Worm (Caenorhabditis elegans): ENCODE results near the gene gnrr-5.
"Not testable (repeated sequence)": the region's sequence is repeated elsewhere in the genome, so short reads cannot be mapped to it uniquely, and the experiment has no call there.

Gene gnrr-5

DNA sequence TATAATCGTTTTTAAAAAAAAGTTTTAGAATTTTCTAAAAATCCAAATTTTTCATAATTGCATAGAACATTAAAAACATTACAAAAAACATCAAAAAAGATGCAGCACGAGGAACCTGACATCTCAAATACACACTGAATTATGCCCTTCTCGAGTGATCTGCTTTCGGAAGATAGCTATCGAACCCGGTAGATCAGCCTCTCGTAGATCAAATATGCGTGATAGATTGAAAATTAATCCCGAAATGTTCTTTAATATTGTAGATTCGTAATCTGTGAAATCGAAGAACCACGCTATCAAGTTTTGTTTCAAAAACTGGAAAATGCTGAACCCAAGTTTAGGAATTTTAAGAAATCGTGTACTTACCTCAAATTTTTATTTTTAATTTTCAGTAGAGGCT lies 27.3 kb upstream of the gnrr-5 start:
- no peak for TF ChIP-seq nhr-179 (tag; optimal IDR thresholded peaks at IDR 0.05)
- no peak for TF ChIP-seq lin-26 (GFP tag; IDR thresholded peaks at IDR 0.05)
- TF ChIP-seq ceh-27 (GFP tag; optimal IDR thresholded peaks at IDR 0.05) = no peak
- no peak for TF ChIP-seq ceh-40 (GFP tag; IDR thresholded peaks at IDR 0.05)
- TF ChIP-seq snpc-1.3 (tag; optimal IDR thresholded peaks at IDR 0.05; ENCODE audit: insufficient read depth) = no peak

DNA sequence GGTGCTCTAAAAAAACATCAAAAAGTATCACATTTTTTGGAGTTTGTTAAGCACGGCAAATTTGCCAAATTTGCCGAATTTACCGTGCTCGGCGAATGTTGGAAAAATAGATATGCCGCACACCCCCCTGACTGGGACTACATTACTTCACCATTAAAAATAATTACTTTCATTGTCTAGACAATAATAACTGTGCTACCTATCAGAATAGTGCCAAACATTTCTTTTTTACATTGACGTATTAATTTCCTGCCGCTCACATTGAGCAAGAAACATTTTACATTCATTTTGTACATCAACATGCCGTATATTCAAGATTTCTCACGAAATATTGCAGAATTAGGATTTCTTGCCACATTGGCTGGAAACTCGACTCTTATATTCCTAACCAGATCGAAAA lies 20.0 kb upstream of the gnrr-5 start, which contains the start of gene str-35:
Gene str-35 (plus strand): TSS at position 301 of the 400 bp plus-strand sequence.
- not testable (repeated sequence) for TF ChIP-seq nhr-80 (tag; optimal IDR thresholded peaks at IDR 0.05); gei-17 (GFP tag; optimal IDR thresholded peaks at IDR 0.05); lsl-1 (GFP tag; optimal IDR thresholded peaks at IDR 0.05)

DNA sequence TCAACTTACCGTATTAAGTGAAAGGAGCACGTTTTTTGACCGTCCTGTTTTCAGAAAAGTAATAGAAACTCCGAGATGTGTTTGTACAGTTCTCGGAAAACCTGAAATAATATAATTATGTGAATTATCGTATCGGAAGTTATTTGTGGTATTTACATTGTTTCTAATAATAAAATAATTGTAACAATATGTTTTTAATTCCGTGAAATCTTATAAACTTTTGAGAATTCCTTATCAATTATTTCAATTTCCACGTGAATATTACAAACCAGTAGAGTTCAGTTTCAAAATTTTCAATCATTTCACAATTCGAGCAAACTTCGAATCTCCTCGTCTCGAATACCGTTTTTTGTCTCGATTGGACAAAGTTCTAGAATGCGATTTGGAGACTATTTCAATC lies 16.5 kb upstream of the gnrr-5 start, which contains the start of gene T08H10.3:
Gene T08H10.3 (plus strand): TSS at position 301 of the 400 bp plus-strand sequence.
- TF ChIP-seq F55B11.4 (tag; optimal IDR thresholded peaks at IDR 0.05; ENCODE audit: borderline replicate concordance, insufficient read depth) (no peak), ceh-91 (GFP tag; IDR thresholded peaks at IDR 0.05) (no peak), bed-2 (GFP tag; IDR thresholded peaks at IDR 0.05) (no peak), tbx-9 (tag; optimal IDR thresholded peaks at IDR 0.05; ENCODE audit: borderline replicate concordance) (no peak), egl-44 (GFP tag; IDR thresholded peaks at IDR 0.05) (no peak), ZK185.1 (tag; optimal IDR thresholded peaks at IDR 0.05; ENCODE audit: poor library complexity, severe bottlenecking) (no peak), lsy-27 (tag; optimal IDR thresholded peaks at IDR 0.05; ENCODE audit: borderline replicate concordance, insufficient read depth) (no peak), repo-1 (tag; optimal IDR thresholded peaks at IDR 0.05) (no peak), mel-28 (tag; optimal IDR thresholded peaks at IDR 0.05; ENCODE audit: borderline replicate concordance) (no peak), ztf-18 (tag; optimal IDR thresholded peaks at IDR 0.05) (no peak)

DNA sequence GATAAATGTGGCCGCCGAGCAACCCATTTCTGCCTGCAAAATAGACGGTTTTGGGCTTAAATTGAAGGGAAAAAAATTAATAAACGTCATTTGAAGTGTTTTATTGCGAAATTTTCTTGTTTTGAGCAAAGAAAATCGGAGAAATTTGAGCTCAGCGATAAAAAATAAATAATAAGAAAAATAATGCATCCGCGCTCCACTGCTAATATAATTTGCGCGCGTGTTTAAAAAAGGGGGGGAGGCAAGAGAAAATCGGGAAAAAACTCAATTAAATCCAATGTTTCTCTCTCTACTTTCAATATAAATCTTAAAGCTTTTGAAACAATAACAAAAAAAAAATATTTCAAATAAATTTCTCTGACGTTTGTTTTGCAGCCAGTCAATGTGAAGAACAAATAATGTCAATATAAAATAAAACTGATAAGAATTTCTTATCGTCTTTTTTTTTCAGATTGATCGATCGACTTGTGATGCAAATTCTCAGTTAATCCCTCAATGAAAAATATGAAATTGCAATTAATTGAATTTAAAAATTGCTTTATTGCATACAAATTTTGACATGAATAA lies 3.9 kb downstream of the gnrr-5 start, which contains the start of gene rft-2:
Gene rft-2 (minus strand): TSS at position 41 of the 567 bp plus-strand sequence.
- no peak for TF ChIP-seq egrh-3 (GFP tag; IDR thresholded peaks at IDR 0.05)
- TF ChIP-seq aptf-2 (GFP tag; conservative IDR thresholded peaks at IDR 0.05) = no peak
- TF ChIP-seq cebp-1 (GFP tag; IDR thresholded peaks at IDR 0.05) = no peak
- TF ChIP-seq cebp-1 (tag; optimal IDR thresholded peaks at IDR 0.05) = peak; percentile 71
- TF ChIP-seq attf-6 (GFP tag; IDR thresholded peaks at IDR 0.05) = no peak
- TF ChIP-seq lin-40 (tag; optimal IDR thresholded peaks at IDR 0.05) = peak; percentile 42
- TF ChIP-seq F23B12.7 (tag; optimal IDR thresholded peaks at IDR 0.05; ENCODE audit: insufficient read depth) = peak; percentile 15
- peak; percentile 94 for TF ChIP-seq mcd-1 (GFP tag; IDR thresholded peaks at IDR 0.05)
- peak; percentile 25 for TF ChIP-seq attf-5 (GFP tag; optimal IDR thresholded peaks at IDR 0.05)
- TF ChIP-seq lin-54 (GFP tag; optimal IDR thresholded peaks at IDR 0.05) = peak; percentile 91
- peak; percentile 20 for TF ChIP-seq snpc-1.1 (tag; optimal IDR thresholded peaks at IDR 0.05; ENCODE audit: insufficient read depth)
- TF ChIP-seq lsl-1 (GFP tag; optimal IDR thresholded peaks at IDR 0.05) = peak; percentile 40
- peak; percentile 41; the same call in 1 of the 2 replicates for TF ChIP-seq nfyb-1 (GFP tag; IDR thresholded peaks at IDR 0.05)
- TF ChIP-seq repo-1 (tag; optimal IDR thresholded peaks at IDR 0.05) = no peak
- TF ChIP-seq nhr-80 (tag; optimal IDR thresholded peaks at IDR 0.05) = peak; percentile 19
- TF ChIP-seq dpl-1 (GFP tag; optimal IDR thresholded peaks at IDR 0.05) = peak; percentile 87
- TF ChIP-seq efl-1 (GFP tag; optimal IDR thresholded peaks at IDR 0.05) = peak; percentile 79
- peak; percentile 56 to 92 (median 72) for TF ChIP-seq lin-35 (GFP tag; optimal IDR thresholded peaks at IDR 0.05)
- no peak for TF ChIP-seq ztf-28 (GFP tag; IDR thresholded peaks at IDR 0.05)
- no peak for TF ChIP-seq ceh-27 (GFP tag; optimal IDR thresholded peaks at IDR 0.05)
- no peak for TF ChIP-seq madf-6 (GFP tag; IDR thresholded peaks at IDR 0.05)
- TF ChIP-seq dox-1 (GFP tag; IDR thresholded peaks at IDR 0.05) = 0 out of 2 replicates have a peak, but pooled peaks have one; percentile 26

Data from whole organism, young adult.